Fruit fly (Drosophila melanogaster): ENCODE measurements around the gene SCOT.

SCOT gene

DNA sequence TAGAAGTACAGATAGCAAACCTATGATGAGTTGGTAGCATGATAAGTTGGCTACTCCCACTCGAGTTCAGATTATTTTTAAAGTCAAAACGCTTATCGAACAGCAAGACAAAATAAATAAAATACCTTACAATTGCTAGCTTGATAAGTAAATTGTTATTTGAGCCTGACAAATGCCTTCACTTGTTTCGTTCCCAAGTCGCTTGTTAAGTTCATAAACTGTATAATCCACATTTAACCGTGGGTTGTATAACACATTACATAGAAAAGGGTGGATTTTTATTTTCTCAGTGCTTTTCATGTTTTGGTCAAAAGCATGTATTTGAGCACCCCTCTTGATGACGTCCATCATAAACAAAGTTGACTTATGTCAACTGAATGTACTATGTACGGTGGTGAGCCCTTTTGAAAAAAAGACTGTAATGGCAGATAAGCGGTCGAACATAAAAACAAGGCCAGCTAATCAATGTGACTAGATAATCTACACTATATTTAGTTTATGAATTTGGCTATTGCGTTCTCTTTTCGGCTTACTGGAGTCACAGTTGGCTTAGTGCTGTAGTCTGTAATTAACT lies 5.9 kb downstream of the SCOT start:
- TF ChIP-seq CTCF (optimal IDR thresholded peaks at IDR 0.05), result no peak
- TF ChIP-seq CG8478 (optimal IDR thresholded peaks at IDR 0.05), result no peak

DNA sequence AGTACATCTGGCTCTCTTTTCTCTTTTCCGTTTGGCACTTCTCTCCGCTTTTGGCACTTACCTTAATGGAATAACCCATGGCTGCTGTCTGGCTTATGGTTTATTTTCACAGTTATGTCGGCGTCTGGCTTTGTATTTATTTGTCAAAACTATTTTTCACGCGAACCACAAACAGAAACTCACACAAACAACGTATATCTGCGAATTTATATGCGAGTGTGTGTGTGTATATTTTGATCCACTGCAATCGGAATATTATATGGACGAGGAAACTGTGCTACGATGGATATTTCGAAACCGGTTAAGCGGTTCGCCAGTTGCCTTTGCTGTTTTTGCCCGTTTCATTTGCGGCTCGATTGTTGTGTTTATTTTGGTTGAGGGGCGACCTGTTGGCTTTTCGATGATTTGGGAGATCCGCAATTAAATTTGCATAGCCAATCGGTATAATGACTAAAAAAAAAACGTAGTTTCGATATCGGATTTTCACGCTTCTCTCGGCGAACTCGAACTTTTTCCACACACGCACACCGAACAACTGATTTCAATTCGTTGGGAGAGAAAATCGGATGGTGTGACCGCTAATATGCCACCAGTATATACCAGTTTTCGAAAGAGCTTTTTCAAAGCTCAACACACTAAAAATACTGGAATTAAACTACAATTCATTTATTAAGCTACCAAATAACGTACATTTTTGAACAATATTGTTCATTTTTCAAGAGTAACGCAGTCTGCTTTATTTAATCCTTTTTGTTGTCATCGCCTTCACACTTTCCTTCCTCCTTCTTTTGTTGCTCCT lies 6.8 kb downstream of the SCOT start, which contains the start of gene CG1927:
Gene CG1927, minus strand, starts transcription at position 541 of the 799 bp plus-strand sequence.
- TF ChIP-seq CG8478 (optimal IDR thresholded peaks at IDR 0.05) (no peak), CTCF (optimal IDR thresholded peaks at IDR 0.05) (no peak)

DNA sequence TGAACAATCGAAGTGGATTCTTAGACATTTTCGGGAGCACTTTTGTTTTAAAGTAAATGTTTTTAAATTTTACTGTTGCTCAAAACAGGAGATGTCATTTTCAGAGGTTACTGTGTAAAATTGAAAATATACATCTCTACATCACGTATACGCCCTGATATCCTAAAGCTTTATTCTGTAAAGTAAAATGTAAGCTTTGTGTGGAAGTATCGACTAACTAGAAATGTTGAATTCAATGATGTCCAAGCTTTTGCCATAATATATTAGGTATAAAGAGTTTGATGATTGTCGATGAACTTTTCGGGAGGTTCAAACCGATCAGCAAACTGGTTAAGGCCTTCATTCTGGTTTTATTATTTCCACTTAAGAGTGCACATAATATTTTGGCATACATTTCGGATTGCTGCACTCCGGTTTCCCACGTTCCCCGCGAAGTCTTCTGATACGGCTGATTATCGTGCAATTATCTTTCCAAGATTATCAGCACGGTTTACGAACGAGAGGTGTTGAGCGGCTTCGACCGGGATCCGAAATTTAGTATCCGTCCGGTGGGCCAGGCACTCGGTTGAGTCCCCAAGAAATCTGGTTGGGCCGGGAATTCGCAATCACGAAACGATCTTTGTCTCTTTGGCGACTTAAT lies 8.3 kb downstream of the SCOT start, which contains the start of the genes CG11815 and acs:
Gene CG11815, minus strand, starts transcription at position 98 of the 640 bp plus-strand sequence.
Gene acs, plus strand, starts transcription at position 536 of the 640 bp plus-strand sequence.
- TF ChIP-seq CTCF (optimal IDR thresholded peaks at IDR 0.05) (no peak), CG8478 (optimal IDR thresholded peaks at IDR 0.05) (no peak)

DNA sequence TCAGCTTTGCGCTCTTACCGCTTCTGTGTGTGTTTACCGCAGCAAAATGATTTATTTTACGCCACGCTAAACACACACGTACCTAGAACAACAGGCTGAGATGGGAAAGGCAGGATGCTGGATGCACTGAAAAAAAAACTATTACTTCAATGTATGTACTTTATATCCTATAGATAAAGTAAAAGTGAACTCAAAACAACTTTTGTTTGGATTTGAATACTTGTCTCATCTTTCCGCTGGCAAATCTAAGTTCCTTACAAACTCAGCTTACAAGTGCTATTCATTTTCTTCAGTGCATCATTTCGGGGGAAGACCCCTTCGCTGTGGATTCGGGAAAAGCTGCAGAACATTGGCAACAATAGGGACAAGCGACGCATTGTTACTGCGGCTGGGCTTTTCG lies 13.8 kb downstream of the SCOT start:
- TF ChIP-seq CG8478 (optimal IDR thresholded peaks at IDR 0.05), result no peak

DNA sequence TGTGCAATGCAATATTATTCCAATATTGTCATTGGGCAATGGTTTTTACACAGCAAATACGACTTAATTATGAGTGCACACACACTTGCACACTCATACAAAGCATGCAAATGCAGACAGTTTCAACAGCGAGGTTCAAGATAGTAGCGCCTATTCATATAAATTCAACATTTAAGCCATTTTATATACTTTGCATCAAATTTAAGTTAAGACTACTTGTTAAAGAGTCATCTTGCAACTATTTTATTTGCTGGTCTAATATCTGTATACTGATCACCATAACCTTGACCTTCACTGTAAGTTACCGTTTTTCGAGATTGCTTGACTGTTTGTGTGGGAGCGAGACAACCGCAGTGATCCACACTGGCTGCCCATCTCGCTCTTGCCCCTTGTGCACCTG lies 22.5 kb downstream of the SCOT start:
- TF ChIP-seq CG8478 (optimal IDR thresholded peaks at IDR 0.05) (no peak), CTCF (optimal IDR thresholded peaks at IDR 0.05) (no peak)

DNA sequence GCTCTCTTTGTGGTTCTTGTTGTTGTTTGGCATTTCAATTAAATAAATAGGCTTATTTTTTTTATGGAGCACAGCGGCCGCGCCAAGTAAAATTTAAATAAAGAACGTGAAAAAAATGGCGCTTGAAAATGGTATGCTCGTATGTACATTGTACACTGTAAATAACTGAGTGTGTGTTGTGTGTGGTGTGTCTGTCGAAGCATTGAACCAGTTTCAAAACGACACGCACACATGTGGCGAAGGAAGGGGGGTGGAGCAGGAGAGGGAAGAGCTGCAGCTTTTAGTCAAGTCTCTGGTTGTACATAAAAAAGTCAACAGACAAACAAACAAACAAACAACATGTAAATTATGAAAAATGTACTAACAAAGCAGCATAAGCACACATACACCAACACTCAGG lies 41.8 kb downstream of the SCOT start:
- TF ChIP-seq CTCF (optimal IDR thresholded peaks at IDR 0.05) (no peak), CG8478 (optimal IDR thresholded peaks at IDR 0.05) (no peak)

DNA sequence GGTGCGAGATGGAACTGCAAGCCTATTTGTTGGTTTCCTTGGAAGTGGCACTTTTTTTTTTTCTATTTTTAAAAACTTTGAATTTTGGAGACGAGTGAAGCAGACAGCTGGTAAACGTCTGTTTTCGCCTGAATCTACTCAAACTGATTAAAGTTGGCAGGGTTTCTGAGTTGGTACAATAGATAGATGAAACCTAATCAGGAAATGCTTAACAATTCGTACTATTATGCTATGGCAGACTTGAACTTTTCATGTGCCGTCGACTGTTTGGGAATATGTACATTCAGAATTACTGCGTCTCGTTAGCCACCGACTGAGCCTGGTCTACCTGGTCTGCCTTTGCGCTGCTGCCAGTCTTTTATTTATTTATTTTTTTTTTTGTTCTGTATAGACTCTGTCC lies 42.6 kb downstream of the SCOT start, which contains the start of gene CG42841:
Gene CG42841, minus strand, starts transcription at position 101 of the 400 bp plus-strand sequence.
- TF ChIP-seq CG8478 (optimal IDR thresholded peaks at IDR 0.05), result no peak
- no peak for TF ChIP-seq CTCF (optimal IDR thresholded peaks at IDR 0.05)

Measured in S2 (cell line).